Fruit fly (Drosophila melanogaster) whole organism, wandering third instar larva: ENCODE results near the gene CG11779.

ENCODE experiments used
- CG32264 ChIP-seq: fragments of 200-800 bp; sonication (Bioruptor generic); optimal IDR thresholded peaks from 2 replicates; lab custom pipeline; 2016; ENCODE audit warnings: missing biosample characterization, missing genetic modification characterization
- GATAd ChIP-seq: sonication (Bioruptor generic); optimal IDR thresholded peaks from 2 replicates; lab custom pipeline; 2016; ENCODE audit warnings: missing biosample characterization, missing genetic modification characterization
- Hnf4 ChIP-seq: fragments of 200-800 bp; sonication (Bioruptor generic); optimal IDR thresholded peaks from 2 replicates; lab custom pipeline; 2016; ENCODE audit warnings: missing biosample characterization, mild to moderate bottlenecking, missing genetic modification characterization
- Mio ChIP-seq: sonication (Bioruptor generic); optimal IDR thresholded peaks from 2 replicates; lab custom pipeline; 2016; ENCODE audit warnings: missing biosample characterization, missing genetic modification characterization
- ey ChIP-seq: fragments of 200-800 bp; sonication (Bioruptor generic); optimal IDR thresholded peaks from 2 replicates; lab custom pipeline; 2016; ENCODE audit warnings: missing biosample characterization, missing genetic modification characterization
- foxo ChIP-seq, 2 experiments: fragments of 200-800 bp; sonication (Bioruptor generic); optimal IDR thresholded peaks; 2 replicates in 1 of 2; 3 replicates in 1 of 2; lab custom pipeline; 2016 to 2017; ENCODE audit warnings: missing biosample characterization in 2 of 2, missing genetic modification characterization in 2 of 2
- h ChIP-seq: fragments of 200-800 bp; sonication (Bioruptor generic); optimal IDR thresholded peaks from 3 replicates; lab custom pipeline; 2016; ENCODE audit warnings: missing biosample characterization, mild to moderate bottlenecking, missing genetic modification characterization
- pan ChIP-seq: fragments of >200 bp; optimal IDR thresholded peaks from 2 replicates; lab custom pipeline; 2017
- rgr ChIP-seq: fragments of 200-800 bp; sonication (Bioruptor generic); optimal IDR thresholded peaks from 3 replicates; lab custom pipeline; 2016; ENCODE audit warnings: missing biosample characterization, mild to moderate bottlenecking, missing genetic modification characterization
- woc ChIP-seq: sonication (Bioruptor generic); optimal IDR thresholded peaks from 2 replicates; lab custom pipeline; 2016; ENCODE audit warnings: missing biosample characterization, mild to moderate bottlenecking, missing genetic modification characterization

Gene CG11779

dm6 chr3R:19104123-19104522 lies 55.6 kb downstream of the CG11779 start:
- TF ChIP-seq pan (lab: Kevin White, UChicago) (no peak), GATAd (no peak), Hnf4 (GFP tag; lab: Kevin White, UChicago) (peak; percentile 18), Mio (GFP tag; lab: Kevin White, UChicago) (no peak), foxo (GFP tag; optimal IDR thresholded peaks at IDR 0.05; lab: Kevin White, UChicago) (peak in 1 of 2 experiments; percentile 27), CG32264 (GFP tag; lab: Kevin White, UChicago) (no peak), rgr (GFP tag; lab: Kevin White, UChicago) (peak; percentile 6), woc (GFP tag; lab: Kevin White, UChicago) (no peak), ey (peak; percentile 30), h (GFP tag; lab: Kevin White, UChicago) (no peak)
- TF ChIP-seq, all 38 proteins: peak for 4
